Worm (Caenorhabditis elegans) whole organism, young adult: ENCODE results near the gene K04C1.3.

Source experiments
- ama-1 ChIP-seq, 3 experiments: fragments of 150-350 bp in 1 of 3; sonication (generic microtip) in 2 of 3; optimal IDR thresholded peaks; 2 replicates each; lab custom pipeline; 2014 to 2018; ENCODE audit warnings: missing biosample characterization in 2 of 3, missing genetic modification characterization in 2 of 3, missing genetic modification reagents in 2 of 3
- rcor-1 ChIP-seq: fragments of 200-800 bp; sonication (Bioruptor generic); IDR thresholded peaks from 2 replicates; pipeline ENCODE4 v1.3.6; 2022; ENCODE audit warnings: missing genetic modification reagents, missing genetic modification characterization, missing compliant biosample characterization

DNA sequence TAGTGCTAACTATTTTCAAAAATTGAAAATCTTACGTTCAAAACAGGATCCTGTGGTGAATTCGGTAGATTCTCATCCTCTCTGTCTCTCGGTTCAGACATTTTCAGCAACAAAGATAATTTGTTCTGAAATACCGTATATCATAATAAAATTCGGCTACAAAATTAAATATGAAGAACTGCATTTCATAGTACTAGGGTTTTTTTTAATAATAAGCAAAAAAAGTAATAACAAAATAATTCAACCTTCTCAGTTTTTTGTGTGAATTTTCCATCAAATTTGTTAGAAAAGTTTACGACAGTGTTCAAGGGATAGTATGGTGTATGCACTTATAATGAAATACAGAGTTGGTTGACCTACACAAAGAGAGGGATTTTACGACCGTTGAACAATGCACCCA, 20.0 kb downstream of the K04C1.3 start, which contains the start of gene K06G5.3:
- no peak for TF ChIP-seq rcor-1
- TF ChIP-seq ama-1 (optimal IDR thresholded peaks at IDR 0.05; lab: Kevin White, UChicago): no peak
- TF ChIP-seq ama-1 (GFP tag; optimal IDR thresholded peaks at IDR 0.05; lab: Kevin White, UChicago): no peak
